Fruit fly (Drosophila melanogaster) whole organism, embryonic: ENCODE results near the gene CSN1b.

Experiments
- Asciz ChIP-seq: fragments of 200-800 bp; sonication (Bioruptor generic); optimal IDR thresholded peaks from 2 replicates; lab custom pipeline; 2017; ENCODE audit warnings: missing biosample characterization, mild to moderate bottlenecking, missing genetic modification characterization, missing genetic modification reagents
- BEAF-32 ChIP-seq: fragments of 200-800 bp; sonication (Bioruptor generic); optimal IDR thresholded peaks from 3 replicates; lab custom pipeline; 2017; ENCODE audit warnings: missing biosample characterization, missing genetic modification characterization, mild to moderate bottlenecking, moderate library complexity, missing genetic modification reagents
- CG1024 ChIP-seq: fragments of 200-800 bp; sonication (Bioruptor generic); IDR thresholded peaks from 2 replicates; pipeline ENCODE4 v1.3.6; 2022; ENCODE audit warnings: missing biosample characterization, missing genetic modification characterization
- CG10959 ChIP-seq: fragments of 200-800 bp; sonication (Bioruptor generic); IDR thresholded peaks from 2 replicates; pipeline ENCODE4 v1.3.6; 2022; ENCODE audit warnings: missing biosample characterization, missing genetic modification characterization
- CG12155 ChIP-seq: fragments of 200-800 bp; sonication (Bioruptor generic); optimal IDR thresholded peaks from 3 replicates; lab custom pipeline; 2016; ENCODE audit warnings: missing biosample characterization, missing genetic modification characterization
- CG13775 ChIP-seq: fragments of 200-800 bp; sonication (Bioruptor generic); optimal IDR thresholded peaks from 3 replicates; lab custom pipeline; 2017; ENCODE audit warnings: missing biosample characterization, mild to moderate bottlenecking, missing genetic modification characterization
- CG15073 ChIP-seq: fragments of 200-800 bp; sonication (Bioruptor generic); optimal IDR thresholded peaks from 2 replicates; lab custom pipeline; 2016; ENCODE audit warnings: missing biosample characterization, missing genetic modification characterization
- CG17385 ChIP-seq: fragments of 200-800 bp; sonication (Bioruptor generic); optimal IDR thresholded peaks from 3 replicates; lab custom pipeline; 2018; ENCODE audit warnings: missing biosample characterization, mild to moderate bottlenecking, missing genetic modification characterization
- CG18262 ChIP-seq: fragments of 200-800 bp; optimal IDR thresholded peaks from 3 replicates; lab custom pipeline; 2019; ENCODE audit warnings: missing biosample characterization, mild to moderate bottlenecking, missing genetic modification characterization, moderate library complexity
- CG18476 ChIP-seq: fragments of 200-800 bp; sonication (Bioruptor generic); optimal IDR thresholded peaks from 2 replicates; lab custom pipeline; 2016; ENCODE audit warnings: missing biosample characterization, mild to moderate bottlenecking, missing genetic modification characterization
- CG18764 ChIP-seq: fragments of 200-800 bp; sonication (Bioruptor generic); optimal IDR thresholded peaks from 3 replicates; lab custom pipeline; 2016; ENCODE audit warnings: missing biosample characterization, missing genetic modification characterization
- CG2116 ChIP-seq: fragments of 200-800 bp; sonication (Bioruptor generic); optimal IDR thresholded peaks from 3 replicates; lab custom pipeline; 2018; ENCODE audit warnings: missing biosample characterization, mild to moderate bottlenecking, missing genetic modification characterization
- CG2120 ChIP-seq: fragments of 200-800 bp; sonication (Bioruptor generic); optimal IDR thresholded peaks from 3 replicates; lab custom pipeline; 2016; ENCODE audit warnings: missing biosample characterization, missing genetic modification characterization
- CG2129 ChIP-seq: fragments of 200-800 bp; sonication (Bioruptor generic); IDR thresholded peaks from 2 replicates; pipeline ENCODE4 v1.3.6; 2022; ENCODE audit warnings: missing biosample characterization, missing genetic modification characterization; ENCODE audit not compliant: partially characterized antibody
- CG34422 ChIP-seq: fragments of 200-800 bp; sonication (Bioruptor generic); IDR thresholded peaks from 3 replicates; pipeline ENCODE4 v1.3.6; 2022; ENCODE audit warnings: missing biosample characterization, missing genetic modification characterization
- CG3726 ChIP-seq: fragments of 200-800 bp; sonication (Bioruptor generic); IDR thresholded peaks from 3 replicates; pipeline ENCODE4, ENCODE4 v1.3.6; 2022; ENCODE audit warnings: missing biosample characterization, missing genetic modification characterization
- CG6175 ChIP-seq: fragments of 200-800 bp; sonication (Bioruptor generic); IDR thresholded peaks from 3 replicates; pipeline ENCODE4 v1.3.6; 2022; ENCODE audit warnings: missing biosample characterization, missing genetic modification characterization
- CG7271 ChIP-seq: fragments of 200-800 bp; sonication (Bioruptor generic); optimal IDR thresholded peaks from 2 replicates; lab custom pipeline; 2018; ENCODE audit warnings: missing biosample characterization, mild to moderate bottlenecking, missing genetic modification characterization, moderate library complexity
- CG9932 ChIP-seq: fragments of 200-800 bp; sonication (Bioruptor generic); IDR thresholded peaks from 2 replicates; pipeline ENCODE4 v1.3.6; 2022; ENCODE audit warnings: missing biosample characterization, missing genetic modification characterization
- D19A ChIP-seq: fragments of 200-800 bp; optimal IDR thresholded peaks from 3 replicates; lab custom pipeline; 2019; ENCODE audit warnings: missing biosample characterization, mild to moderate bottlenecking, missing genetic modification characterization, moderate library complexity
- Dek ChIP-seq: fragments of 200-800 bp; sonication (Bioruptor generic); optimal IDR thresholded peaks from 3 replicates; lab custom pipeline; 2019; ENCODE audit warnings: missing biosample characterization, mild to moderate bottlenecking, missing genetic modification characterization, moderate library complexity
- Fer1 ChIP-seq: fragments of 200-800 bp; sonication (Bioruptor generic); optimal IDR thresholded peaks from 2 replicates; lab custom pipeline; 2017; ENCODE audit warnings: missing biosample characterization, mild to moderate bottlenecking, missing genetic modification characterization
- H2.0 ChIP-seq: fragments of 200-800 bp; sonication (Bioruptor generic); IDR thresholded peaks from 2 replicates; pipeline ENCODE4 v1.3.6; 2022; ENCODE audit warnings: missing biosample characterization, missing genetic modification characterization
- Hsf ChIP-seq: fragments of 200-800 bp; sonication (Bioruptor generic); optimal IDR thresholded peaks from 3 replicates; lab custom pipeline; 2016; ENCODE audit warnings: missing biosample characterization, missing genetic modification characterization
- NK7.1 ChIP-seq: fragments of 200-800 bp; sonication (Bioruptor generic); optimal IDR thresholded peaks from 3 replicates; lab custom pipeline; 2016; ENCODE audit warnings: missing biosample characterization, missing genetic modification characterization
- Nf-YB ChIP-seq: fragments of 200-800 bp; sonication (Bioruptor generic); optimal IDR thresholded peaks from 3 replicates; lab custom pipeline; 2019; ENCODE audit warnings: missing biosample characterization, mild to moderate bottlenecking, missing genetic modification characterization, moderate library complexity
- Opbp ChIP-seq: fragments of 200-800 bp; sonication (Bioruptor generic); IDR thresholded peaks from 3 replicates; pipeline ENCODE4 v1.3.6; 2022; ENCODE audit warnings: missing biosample characterization, missing genetic modification characterization; ENCODE audit not compliant: partially characterized antibody
- Ptx1 ChIP-seq: fragments of 200-800 bp; sonication (Bioruptor generic); IDR thresholded peaks from 2 replicates; pipeline ENCODE4 v1.3.6; 2022; ENCODE audit warnings: missing biosample characterization, missing genetic modification characterization
- Sin3A ChIP-seq: fragments of >200 bp; optimal IDR thresholded peaks from 2 replicates; lab custom pipeline; 2018
- TFAM ChIP-seq: fragments of 200-800 bp; sonication (Bioruptor generic); optimal IDR thresholded peaks from 2 replicates; lab custom pipeline; 2017; ENCODE audit warnings: missing biosample characterization, missing genetic modification characterization, inconsistent platforms
- ash1 ChIP-seq: fragments of 200-800 bp; sonication (Bioruptor generic); optimal IDR thresholded peaks from 2 replicates; lab custom pipeline; 2018; ENCODE audit warnings: missing biosample characterization, mild to moderate bottlenecking, missing genetic modification characterization
- chinmo ChIP-seq: fragments of 200-800 bp; sonication (Bioruptor generic); IDR thresholded peaks from 4 replicates; pipeline ENCODE4 v1.3.6; 2022; ENCODE audit warnings: missing biosample characterization, missing genetic modification characterization; ENCODE audit not compliant: partially characterized antibody
- dan ChIP-seq: fragments of 200-800 bp; sonication (Bioruptor generic); IDR thresholded peaks from 2 replicates; pipeline ENCODE4 v1.3.6; 2022; ENCODE audit warnings: missing biosample characterization, missing genetic modification characterization
- en ChIP-seq: fragments of 200-800 bp; sonication (Bioruptor generic); optimal IDR thresholded peaks from 2 replicates; lab custom pipeline; 2016; ENCODE audit warnings: missing biosample characterization, missing genetic modification characterization
- fd102C ChIP-seq: fragments of 200-800 bp; sonication (Bioruptor generic); optimal IDR thresholded peaks from 2 replicates; lab custom pipeline; 2018; ENCODE audit warnings: missing biosample characterization, mild to moderate bottlenecking, missing genetic modification characterization, moderate library complexity
- fd3F ChIP-seq: fragments of 200-800 bp; sonication (Bioruptor generic); optimal IDR thresholded peaks from 2 replicates; lab custom pipeline; 2018; ENCODE audit warnings: missing biosample characterization, mild to moderate bottlenecking, missing genetic modification characterization, moderate library complexity
- grau ChIP-seq: fragments of 200-800 bp; optimal IDR thresholded peaks from 3 replicates; lab custom pipeline; 2019; ENCODE audit warnings: missing biosample characterization, mild to moderate bottlenecking, missing genetic modification characterization, moderate library complexity
- hth ChIP-seq: fragments of >200 bp; optimal IDR thresholded peaks from 2 replicates; lab custom pipeline; 2017; ENCODE audit warnings: inconsistent platforms
- ind ChIP-seq: fragments of 200-800 bp; sonication (Bioruptor generic); optimal IDR thresholded peaks from 3 replicates; lab custom pipeline; 2016; ENCODE audit warnings: missing biosample characterization, missing genetic modification characterization
- klu ChIP-seq: fragments of 200-800 bp; sonication (Bioruptor generic); IDR thresholded peaks from 2 replicates; pipeline ENCODE4 v1.3.6; 2022; ENCODE audit warnings: missing biosample characterization, missing genetic modification characterization
- lab ChIP-seq: fragments of 200-800 bp; sonication (Bioruptor generic); optimal IDR thresholded peaks from 3 replicates; lab custom pipeline; 2017; ENCODE audit warnings: missing biosample characterization, missing genetic modification characterization, mild to moderate bottlenecking, moderate library complexity, missing genetic modification reagents
- lilli ChIP-seq: fragments of 200-800 bp; sonication (Bioruptor generic); optimal IDR thresholded peaks from 3 replicates; lab custom pipeline; 2016; ENCODE audit warnings: missing biosample characterization, missing genetic modification characterization
- org-1 ChIP-seq: fragments of 200-800 bp; sonication (Bioruptor generic); optimal IDR thresholded peaks from 2 replicates; lab custom pipeline; 2017; ENCODE audit warnings: missing biosample characterization, missing genetic modification characterization
- pho ChIP-seq: fragments of 200-800 bp; sonication (Bioruptor generic); optimal IDR thresholded peaks from 2 replicates; lab custom pipeline; 2016; ENCODE audit warnings: missing biosample characterization, missing genetic modification characterization
- seq ChIP-seq: fragments of 200-800 bp; sonication (Bioruptor generic); IDR thresholded peaks from 2 replicates; pipeline ENCODE4 v1.3.6; 2022; ENCODE audit warnings: missing biosample characterization, missing genetic modification characterization
- stc ChIP-seq: fragments of 200-800 bp; sonication (Bioruptor generic); IDR thresholded peaks from 2 replicates; pipeline ENCODE4 v1.3.6; 2022; ENCODE audit warnings: missing biosample characterization, missing genetic modification characterization
- stwl ChIP-seq: fragments of 200-800 bp; sonication (Bioruptor generic); optimal IDR thresholded peaks from 3 replicates; lab custom pipeline; 2018; ENCODE audit warnings: missing biosample characterization, mild to moderate bottlenecking, missing genetic modification characterization, moderate library complexity
- tll ChIP-seq, 2 experiments: fragments of 200-800 bp in 1 of 2; fragments of >200 bp in 1 of 2; sonication (Bioruptor generic) in 1 of 2; optimal IDR thresholded peaks; 2 replicates each; lab custom pipeline; 2017 to 2019; ENCODE audit warnings: missing biosample characterization in 2 of 2, missing genetic modification characterization in 2 of 2, mild to moderate bottlenecking in 1 of 2, moderate library complexity in 1 of 2
- trh ChIP-seq: fragments of 200-800 bp; sonication (Bioruptor generic); optimal IDR thresholded peaks from 2 replicates; lab custom pipeline; 2016; ENCODE audit warnings: missing biosample characterization, missing genetic modification characterization
- usp ChIP-seq: fragments of >200 bp; optimal IDR thresholded peaks from 2 replicates; lab custom pipeline; 2017; ENCODE audit warnings: missing biosample characterization, missing genetic modification characterization
- wor ChIP-seq: fragments of 200-800 bp; sonication (Bioruptor generic); IDR thresholded peaks from 2 replicates; pipeline ENCODE4 v1.3.6; 2022; ENCODE audit warnings: missing biosample characterization, missing genetic modification characterization

CSN1b gene

DNA sequence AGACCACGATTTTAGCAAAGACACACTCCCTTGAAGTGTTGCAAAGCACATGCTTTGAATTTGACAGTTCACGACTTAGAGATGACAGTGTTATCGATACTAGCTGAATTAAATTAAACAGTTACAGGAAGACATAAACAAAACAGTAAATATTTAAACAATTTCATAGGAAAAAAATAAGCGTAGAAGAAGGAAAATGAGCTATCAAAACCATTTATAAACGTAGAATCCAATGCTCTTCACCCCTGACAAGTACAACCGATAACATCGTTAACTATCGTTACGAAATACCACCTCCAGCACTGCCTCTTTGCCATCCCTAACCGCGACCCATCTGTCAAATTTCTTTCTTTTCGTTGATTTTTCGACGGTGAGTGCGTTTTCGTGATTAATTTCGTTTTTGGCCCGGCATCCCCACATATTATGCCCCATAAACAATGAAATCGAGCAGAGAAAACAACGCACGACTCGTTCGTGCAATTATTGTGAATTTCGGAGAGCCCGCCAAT, 5.9 kb downstream of the CSN1b start, which contains the start of gene RpL26 (continued):
- TF ChIP-seq CG2129 (peak; percentile 98), D19A (tag; lab: Kevin White, UChicago) (peak; percentile 9), stc (GFP tag; lab: Robert Waterston, UW) (no peak; the same call in 1 of the 2 replicates), CG34422 (peak; percentile 72), CG2116 (GFP tag; lab: Kevin White, UChicago) (peak; percentile 84), stwl (tag; lab: Kevin White, UChicago) (peak; percentile 46), CG6175 (GFP tag; lab: Robert Waterston, UW) (no peak), CG3726 (GFP tag; lab: Robert Waterston, UW) (0 out of 3 replicates have a peak, but pooled peaks have one; percentile 5), fd3F (GFP tag; lab: Kevin White, UChicago) (peak; percentile 66), hth (lab: Kevin White, UChicago) (no peak), CG13775 (GFP tag; lab: Kevin White, UChicago) (peak; percentile 87), grau (tag; lab: Kevin White, UChicago) (peak; percentile 83), klu (peak; percentile 69; the same call in 1 of the 2 replicates), CG18764 (GFP tag; lab: Kevin White, UChicago) (peak; percentile 25), en (GFP tag; lab: Kevin White, UChicago) (peak; percentile 54), CG7271 (tag; lab: Kevin White, UChicago) (peak; percentile 15), CG1024 (GFP tag; lab: Robert Waterston, UW) (no peak), Fer1 (GFP tag; lab: Kevin White, UChicago) (peak; percentile 73), Hsf (GFP tag; lab: Kevin White, UChicago) (peak; percentile 89), usp (no peak), CG10959 (GFP tag; lab: Robert Waterston, UW) (peak; percentile 46; the same call in 1 of the 2 replicates), chinmo (GFP tag; lab: Robert Waterston, UW) (peak; percentile 89), fd102C (no peak), BEAF-32 (GFP tag; lab: Kevin White, UChicago) (peak; percentile 100), lab (GFP tag; lab: Kevin White, UChicago) (no peak), Opbp (GFP tag; lab: Robert Waterston, UW) (peak; percentile 93), dan (GFP tag; lab: Robert Waterston, UW) (no peak), org-1 (peak; percentile 36), NK7.1 (GFP tag; lab: Kevin White, UChicago) (peak; percentile 62), trh (GFP tag; lab: Kevin White, UChicago) (peak; percentile 54), pho (peak; percentile 90), CG18476 (GFP tag; lab: Kevin White, UChicago) (peak; percentile 64), ind (GFP tag; lab: Kevin White, UChicago) (peak; percentile 64), CG15073 (GFP tag; lab: Kevin White, UChicago) (peak; percentile 38), CG9932 (GFP tag; lab: Robert Waterston, UW) (peak; percentile 92), Sin3A (lab: Kevin White, UChicago) (peak; percentile 95), seq (GFP tag; lab: Robert Waterston, UW) (no peak), lilli (GFP tag; lab: Kevin White, UChicago) (peak; percentile 84), Dek (tag; lab: Kevin White, UChicago) (peak; percentile 72), TFAM (GFP tag; lab: Kevin White, UChicago) (no peak), H2.0 (GFP tag; lab: Robert Waterston, UW) (peak; percentile 44), ash1 (GFP tag; lab: Kevin White, UChicago) (no peak), CG2120 (peak; percentile 90), CG18262 (peak; percentile 60), Asciz (no peak), tll (GFP tag; optimal IDR thresholded peaks at IDR 0.05; lab: Kevin White, UChicago) (peak in 1 of 2 experiments; percentile 88), CG12155 (GFP tag; lab: Kevin White, UChicago) (peak; percentile 77), Nf-YB (GFP tag; lab: Kevin White, UChicago) (peak; percentile 56), CG17385 (GFP tag; lab: Kevin White, UChicago) (peak; percentile 74), Ptx1 (peak; percentile 80), wor (GFP tag; lab: Robert Waterston, UW) (peak; percentile 34; the same call in 1 of the 2 replicates)
